Worm (Caenorhabditis elegans) whole organism, young adult: Measurements from ENCODE around the gene clec-203.

Experiments
- C17E4.6 ChIP-seq: fragments of 200-800 bp; sonication (Bioruptor generic); IDR thresholded peaks from 2 replicates; pipeline ENCODE4 v1.3.6; 2022; ENCODE audit warnings: missing genetic modification reagents, missing genetic modification characterization, missing compliant biosample characterization
- F33H1.4 ChIP-seq: fragments of 200-800 bp; sonication (Bioruptor generic); IDR thresholded peaks from 2 replicates; pipeline ENCODE4 v1.3.6; 2022; ENCODE audit warnings: missing genetic modification reagents, missing genetic modification characterization, missing compliant biosample characterization
- F37B4.10 ChIP-seq: fragments of 200-800 bp; sonication (Bioruptor generic); IDR thresholded peaks from 2 replicates; pipeline ENCODE4 v1.3.6; 2022; ENCODE audit warnings: missing genetic modification characterization, missing compliant biosample characterization
- K11D2.4 ChIP-seq: fragments of 200-800 bp; sonication (Bioruptor generic); IDR thresholded peaks from 2 replicates; pipeline ENCODE4 v1.3.6; 2022; ENCODE audit warnings: missing genetic modification reagents, missing genetic modification characterization, missing compliant biosample characterization
- K12H6.12 ChIP-seq: fragments of 200-800 bp; sonication (Bioruptor generic); optimal IDR thresholded peaks from 2 replicates; lab custom pipeline; 2018; ENCODE audit warnings: mild to moderate bottlenecking, missing genetic modification characterization, missing compliant biosample characterization
- Y79H2A.3 ChIP-seq: fragments of 200-800 bp; sonication (Bioruptor generic); conservative IDR thresholded peaks from 2 replicates; pipeline ENCODE4 v1.3.6; 2022; ENCODE audit warnings: missing genetic modification reagents, missing genetic modification characterization, missing compliant biosample characterization
- Y95B8A.8 ChIP-seq: fragments of 200-800 bp; sonication (Bioruptor generic); IDR thresholded peaks from 2 replicates; pipeline ENCODE4 v1.3.6; 2022; ENCODE audit warnings: missing genetic modification reagents, missing genetic modification characterization, missing compliant biosample characterization
- ama-1 ChIP-seq, 3 experiments: fragments of 150-350 bp in 1 of 3; sonication (generic microtip) in 2 of 3; optimal IDR thresholded peaks; 2 replicates each; lab custom pipeline; 2014 to 2018; ENCODE audit warnings: missing biosample characterization in 2 of 3, missing genetic modification characterization in 2 of 3, missing genetic modification reagents in 2 of 3
- aptf-3 ChIP-seq: fragments of 200-800 bp; sonication (Bioruptor generic); IDR thresholded peaks from 2 replicates; pipeline ENCODE4 v1.3.6; 2022; ENCODE audit warnings: missing genetic modification characterization, missing compliant biosample characterization
- athp-1 ChIP-seq: sonication (generic microtip); optimal IDR thresholded peaks from 2 replicates; lab custom pipeline; 2017; ENCODE audit warnings: mild to moderate bottlenecking, missing genetic modification characterization, missing compliant biosample characterization
- attf-5 ChIP-seq: fragments of 200-800 bp; sonication (Bioruptor generic); optimal IDR thresholded peaks from 2 replicates; lab custom pipeline; 2018; ENCODE audit warnings: mild to moderate bottlenecking, missing genetic modification characterization, missing compliant biosample characterization
- ccch-3 ChIP-seq: fragments of 200-800 bp; sonication (Bioruptor generic); optimal IDR thresholded peaks from 2 replicates; lab custom pipeline; 2018; ENCODE audit warnings: mild to moderate bottlenecking, missing genetic modification characterization, missing compliant biosample characterization
- cebp-2 ChIP-seq: fragments of 200-800 bp; sonication (Bioruptor generic); IDR thresholded peaks from 2 replicates; pipeline ENCODE4 v1.3.6; 2022; ENCODE audit warnings: missing genetic modification characterization, missing compliant biosample characterization
- ceh-27 ChIP-seq: fragments of 200-800 bp; sonication (Bioruptor generic); optimal IDR thresholded peaks from 2 replicates; lab custom pipeline; 2018; ENCODE audit warnings: mild to moderate bottlenecking, missing genetic modification characterization, moderate library complexity, missing compliant biosample characterization
- ceh-91 ChIP-seq: fragments of 200-800 bp; sonication (Bioruptor generic); IDR thresholded peaks from 2 replicates; pipeline ENCODE4 v1.3.6; 2022; ENCODE audit warnings: missing genetic modification reagents, missing genetic modification characterization, missing compliant biosample characterization
- die-1 ChIP-seq: sonication (generic microtip); optimal IDR thresholded peaks from 2 replicates; lab custom pipeline; 2016; ENCODE audit warnings: missing genotype, mild to moderate bottlenecking, missing genetic modification characterization, missing compliant biosample characterization
- dpl-1 ChIP-seq: fragments of 150-350 bp; optimal IDR thresholded peaks from 2 replicates; lab custom pipeline; 2014; ENCODE audit warnings: missing biosample characterization, missing genetic modification reagents, missing genetic modification characterization
- fkh-3 ChIP-seq: sonication (generic microtip); optimal IDR thresholded peaks from 2 replicates; lab custom pipeline; 2016; ENCODE audit warnings: mild to moderate bottlenecking, missing genetic modification characterization, missing compliant biosample characterization
- him-1 ChIP-seq: sonication (generic microtip); optimal IDR thresholded peaks from 2 replicates; lab custom pipeline; 2016; ENCODE audit warnings: missing genotype, missing genetic modification reagents, missing genetic modification characterization, missing compliant biosample characterization
- hlh-26 ChIP-seq: fragments of 200-800 bp; sonication (Bioruptor generic); conservative IDR thresholded peaks from 2 replicates; pipeline ENCODE4 v1.3.6; 2022; ENCODE audit warnings: missing genetic modification reagents, missing genetic modification characterization, missing compliant biosample characterization
- hmg-1.2 ChIP-seq: fragments of 200-800 bp; sonication (Bioruptor generic); IDR thresholded peaks from 2 replicates; pipeline ENCODE4 v1.3.6; 2022; ENCODE audit warnings: missing genetic modification reagents, missing genetic modification characterization, missing compliant biosample characterization
- hrde-1 ChIP-seq: sonication (generic microtip); optimal IDR thresholded peaks from 2 replicates; lab custom pipeline; 2016; ENCODE audit warnings: missing genetic modification characterization, mild to moderate bottlenecking, missing compliant biosample characterization, moderate library complexity, missing genotype, missing genetic modification reagents, borderline replicate concordance
- let-526 ChIP-seq: fragments of 200-800 bp; sonication (Bioruptor generic); IDR thresholded peaks from 2 replicates; pipeline ENCODE4 v1.3.6; 2022; ENCODE audit warnings: missing genetic modification reagents, missing genetic modification characterization, missing compliant biosample characterization
- madf-6 ChIP-seq: fragments of 200-800 bp; sonication (Bioruptor generic); IDR thresholded peaks from 2 replicates; pipeline ENCODE4 v1.3.6; 2022; ENCODE audit warnings: missing genetic modification reagents, missing genetic modification characterization, missing compliant biosample characterization
- mel-28 ChIP-seq: sonication (generic microtip); optimal IDR thresholded peaks from 2 replicates; lab custom pipeline; 2016; ENCODE audit warnings: borderline replicate concordance, mild to moderate bottlenecking, missing genetic modification characterization, missing compliant biosample characterization
- nfyb-1 ChIP-seq: fragments of 200-800 bp; sonication (Bioruptor generic); IDR thresholded peaks from 2 replicates; pipeline ENCODE4 v1.3.6; 2022; ENCODE audit warnings: missing genetic modification reagents, missing genetic modification characterization, missing compliant biosample characterization
- nhr-120 ChIP-seq: fragments of 200-800 bp; sonication (Bioruptor generic); IDR thresholded peaks from 2 replicates; pipeline ENCODE4 v1.3.6; 2022; ENCODE audit warnings: missing genetic modification characterization, missing compliant biosample characterization
- nhr-27 ChIP-seq: fragments of 200-800 bp; sonication (Bioruptor generic); optimal IDR thresholded peaks from 2 replicates; lab custom pipeline; 2018; ENCODE audit warnings: mild to moderate bottlenecking, missing genetic modification characterization, moderate library complexity, missing compliant biosample characterization
- nhr-90 ChIP-seq: sonication (generic microtip); optimal IDR thresholded peaks from 2 replicates; lab custom pipeline; 2016; ENCODE audit warnings: missing genotype, mild to moderate bottlenecking, missing genetic modification characterization, missing compliant biosample characterization
- repo-1 ChIP-seq: sonication (generic microtip); optimal IDR thresholded peaks from 2 replicates; lab custom pipeline; 2017; ENCODE audit warnings: mild to moderate bottlenecking, missing genetic modification characterization, missing compliant biosample characterization
- rpc-1 ChIP-seq, 2 experiments: fragments of 150-350 bp in 1 of 2; sonication (generic microtip) in 1 of 2; optimal IDR thresholded peaks; 2 replicates each; lab custom pipeline; 2014 to 2018; ENCODE audit warnings: missing biosample characterization in 1 of 2, missing genetic modification characterization in 1 of 2, missing genetic modification reagents in 1 of 2, missing genotype in 1 of 2
- sdz-38 ChIP-seq: sonication (generic microtip); optimal IDR thresholded peaks from 2 replicates; lab custom pipeline; 2016; ENCODE audit warnings: missing genotype, missing genetic modification characterization, missing compliant biosample characterization
- snpc-1.1 ChIP-seq: sonication (generic microtip); optimal IDR thresholded peaks from 2 replicates; lab custom pipeline; 2017; ENCODE audit warnings: missing genetic modification characterization, mild to moderate bottlenecking, missing compliant biosample characterization, antibody characterized with exemption, moderate library complexity, missing genotype, missing genetic modification reagents; ENCODE audit not compliant: insufficient read depth
- snpc-4 ChIP-seq, 5 experiments: fragments of 150-350 bp in 1 of 5; sonication (generic microtip) in 4 of 5; optimal IDR thresholded peaks; 2 replicates each; lab custom pipeline; 2014 to 2018; ENCODE audit warnings: missing genetic modification characterization in 5 of 5, missing biosample characterization in 3 of 5, antibody characterized with exemption in 2 of 5, mild to moderate bottlenecking in 2 of 5, missing compliant biosample characterization in 2 of 5, missing genotype in 2 of 5, moderate library complexity in 2 of 5, missing genetic modification reagents in 1 of 5
- tbx-9 ChIP-seq: sonication (generic microtip); optimal IDR thresholded peaks from 2 replicates; lab custom pipeline; 2016; ENCODE audit warnings: borderline replicate concordance, missing genetic modification characterization, inconsistent platforms, missing compliant biosample characterization
- unc-130 ChIP-seq: sonication (generic microtip); optimal IDR thresholded peaks from 2 replicates; lab custom pipeline; 2016; ENCODE audit warnings: missing genetic modification reagents, missing genetic modification characterization, missing compliant biosample characterization
- unc-62 ChIP-seq: fragments of 150-350 bp; optimal IDR thresholded peaks from 2 replicates; lab custom pipeline; 2014; ENCODE audit warnings: missing biosample characterization, missing genetic modification reagents, missing genetic modification characterization
- zfh-2 ChIP-seq: fragments of 200-800 bp; sonication (Bioruptor generic); conservative IDR thresholded peaks from 2 replicates; pipeline ENCODE4 v1.3.6; 2022; ENCODE audit warnings: missing genetic modification reagents, missing genetic modification characterization, missing compliant biosample characterization
- zim-3 ChIP-seq: sonication (generic microtip); optimal IDR thresholded peaks from 2 replicates; lab custom pipeline; 2017; ENCODE audit warnings: mild to moderate bottlenecking, missing genetic modification characterization, moderate library complexity, missing compliant biosample characterization
- ztf-18 ChIP-seq: sonication (generic microtip); optimal IDR thresholded peaks from 2 replicates; lab custom pipeline; 2016; ENCODE audit warnings: missing genotype, mild to moderate bottlenecking, missing genetic modification characterization, missing compliant biosample characterization
- ztf-25 ChIP-seq: fragments of 200-800 bp; sonication (Bioruptor generic); IDR thresholded peaks from 2 replicates; pipeline ENCODE4 v1.3.6; 2022; ENCODE audit warnings: missing genetic modification reagents, missing genetic modification characterization, missing compliant biosample characterization
- ztf-3 ChIP-seq: fragments of 200-800 bp; sonication (Bioruptor generic); optimal IDR thresholded peaks from 2 replicates; lab custom pipeline; 2018; ENCODE audit warnings: mild to moderate bottlenecking, missing genetic modification characterization, missing compliant biosample characterization

clec-203 gene

ce11 chrV:1049334-1049733, 38.7 kb upstream of the clec-203 start (continued):
- peak; percentile 87 for TF ChIP-seq madf-6 (GFP tag; lab: Robert Waterston, UW)
- TF ChIP-seq unc-130 (GFP tag; lab: Kevin White, UChicago): no peak
- TF ChIP-seq mel-28: no peak
- no peak for TF ChIP-seq cebp-2 (GFP tag; lab: Robert Waterston, UW)
- no peak for TF ChIP-seq Y95B8A.8 (GFP tag; lab: Robert Waterston, UW)
- TF ChIP-seq unc-62 (GFP tag; lab: Kevin White, UChicago): no peak
- TF ChIP-seq K11D2.4 (GFP tag; lab: Robert Waterston, UW): no peak
- TF ChIP-seq hmg-1.2 (GFP tag; lab: Robert Waterston, UW): peak; percentile 44; the same call in 1 of the 2 replicates
- TF ChIP-seq rpc-1 (optimal IDR thresholded peaks at IDR 0.05; lab: Kevin White, UChicago): no peak
- no peak for TF ChIP-seq rpc-1 (tag; optimal IDR thresholded peaks at IDR 0.05; lab: Kevin White, UChicago)
- TF ChIP-seq zfh-2 (GFP tag; lab: Robert Waterston, UW): no peak
- TF ChIP-seq repo-1 (tag; lab: Kevin White, UChicago): no peak
- no peak for TF ChIP-seq hlh-26 (GFP tag; lab: Robert Waterston, UW)
- no peak for TF ChIP-seq zim-3 (tag; lab: Kevin White, UChicago)
- peak; percentile 55 for TF ChIP-seq dpl-1 (GFP tag; lab: Kevin White, UChicago)
- no peak for TF ChIP-seq die-1 (tag; lab: Kevin White, UChicago)

- peak; percentile 53 for TF ChIP-seq hmg-1.2 (GFP tag; lab: Robert Waterston, UW)
- peak; percentile 63 for TF ChIP-seq snpc-1.1 (tag; lab: Kevin White, UChicago)
- TF ChIP-seq nhr-90 (tag; lab: Kevin White, UChicago): no peak
- peak; percentile 33 for TF ChIP-seq snpc-4 (GFP tag; optimal IDR thresholded peaks at IDR 0.05; lab: Kevin White, UChicago)
- TF ChIP-seq snpc-4 (tag; optimal IDR thresholded peaks at IDR 0.05; lab: Kevin White, UChicago): peak in 2 of 4 experiments; percentile 81 to 85
- TF ChIP-seq, all 124 proteins: peak for 3
Measured at ce11 chrV:1051651-1052050, 36.4 kb upstream of the clec-203 start.

ce11 chrV:1052559-1053064, 35.5 kb upstream of the clec-203 start, which contains the start of gene K10C9.4:
TSS of gene K10C9.4 (minus strand) at chrV:1053014.
- TF ChIP-seq tbx-9 (tag; lab: Kevin White, UChicago) (no peak), athp-1 (no peak), cebp-2 (GFP tag; lab: Robert Waterston, UW) (no peak), fkh-3 (tag; lab: Kevin White, UChicago) (no peak), nhr-27 (tag; lab: Kevin White, UChicago) (no peak), ztf-3 (no peak), ztf-25 (GFP tag; lab: Robert Waterston, UW) (no peak), zim-3 (tag; lab: Kevin White, UChicago) (no peak), ceh-91 (GFP tag; lab: Robert Waterston, UW) (no peak), ceh-27 (GFP tag; lab: Kevin White, UChicago) (no peak), nfyb-1 (GFP tag; lab: Robert Waterston, UW) (no peak), hrde-1 (tag; lab: Kevin White, UChicago) (no peak), ama-1 (optimal IDR thresholded peaks at IDR 0.05; lab: Kevin White, UChicago) (no peak), ama-1 (GFP tag; optimal IDR thresholded peaks at IDR 0.05; lab: Kevin White, UChicago) (no peak), ccch-3 (no peak), C17E4.6 (GFP tag; lab: Robert Waterston, UW) (no peak)

- no peak for TF ChIP-seq attf-5
- TF ChIP-seq ztf-25 (GFP tag; lab: Robert Waterston, UW): no peak
- TF ChIP-seq zfh-2 (GFP tag; lab: Robert Waterston, UW): no peak
- no peak for TF ChIP-seq F37B4.10
- no peak for TF ChIP-seq nhr-120 (GFP tag; lab: Robert Waterston, UW)
- no peak for TF ChIP-seq ztf-18 (tag; lab: Kevin White, UChicago)
- no peak for TF ChIP-seq aptf-3 (GFP tag; lab: Robert Waterston, UW)
- TF ChIP-seq F33H1.4 (GFP tag; lab: Robert Waterston, UW): no peak
- no peak for TF ChIP-seq Y79H2A.3 (GFP tag; lab: Robert Waterston, UW)
- no peak for TF ChIP-seq K12H6.12 (tag; lab: Kevin White, UChicago)
- TF ChIP-seq ama-1 (optimal IDR thresholded peaks at IDR 0.05; lab: Kevin White, UChicago): no peak
- no peak for TF ChIP-seq ama-1 (GFP tag; optimal IDR thresholded peaks at IDR 0.05; lab: Kevin White, UChicago)
- TF ChIP-seq nhr-90 (tag; lab: Kevin White, UChicago): no peak
- TF ChIP-seq sdz-38 (tag; lab: Kevin White, UChicago): no peak
- TF ChIP-seq him-1 (tag; lab: Kevin White, UChicago): no peak
- no peak for TF ChIP-seq let-526 (GFP tag; lab: Robert Waterston, UW)
Measured at ce11 chrV:1053385-1053784, 34.7 kb upstream of the clec-203 start.
